Fruit fly (Drosophila melanogaster) whole organism, embryonic: ENCODE measurements around the gene CG10793.

ENCODE experiments used
- Bdp1 ChIP-seq: fragments of 200-800 bp; sonication (Bioruptor generic); optimal IDR thresholded peaks from 3 replicates; lab custom pipeline; 2016; ENCODE audit warnings: missing biosample characterization, missing genetic modification characterization
- CG1024 ChIP-seq: fragments of 200-800 bp; sonication (Bioruptor generic); IDR thresholded peaks from 2 replicates; pipeline ENCODE4 v1.3.6; 2022; ENCODE audit warnings: missing biosample characterization, missing genetic modification characterization
- CG10979 ChIP-seq: fragments of 200-800 bp; sonication (Bioruptor generic); optimal IDR thresholded peaks from 2 replicates; lab custom pipeline; 2018; ENCODE audit warnings: missing biosample characterization, mild to moderate bottlenecking, missing genetic modification characterization, moderate library complexity
- CG11560 ChIP-seq: fragments of 200-800 bp; sonication (Bioruptor generic); IDR thresholded peaks from 3 replicates; pipeline ENCODE4 v1.3.6; 2022; ENCODE audit warnings: missing biosample characterization, missing genetic modification characterization
- CG11723 ChIP-seq: fragments of 200-800 bp; sonication (Bioruptor generic); optimal IDR thresholded peaks from 2 replicates; lab custom pipeline; 2017; ENCODE audit warnings: missing biosample characterization, mild to moderate bottlenecking, missing genetic modification characterization
- CG12219 ChIP-seq: fragments of 200-800 bp; sonication (Bioruptor generic); optimal IDR thresholded peaks from 3 replicates; lab custom pipeline; 2018; ENCODE audit warnings: missing biosample characterization, mild to moderate bottlenecking, missing genetic modification characterization
- CG12391 ChIP-seq: fragments of 200-800 bp; sonication (Bioruptor generic); optimal IDR thresholded peaks from 3 replicates; lab custom pipeline; 2018; ENCODE audit warnings: missing biosample characterization, mild to moderate bottlenecking, missing genetic modification characterization, moderate library complexity
- CG13775 ChIP-seq: fragments of 200-800 bp; sonication (Bioruptor generic); optimal IDR thresholded peaks from 3 replicates; lab custom pipeline; 2017; ENCODE audit warnings: missing biosample characterization, mild to moderate bottlenecking, missing genetic modification characterization
- CG17829 ChIP-seq: fragments of 200-800 bp; optimal IDR thresholded peaks from 2 replicates; lab custom pipeline; 2019; ENCODE audit warnings: missing biosample characterization, mild to moderate bottlenecking, missing genetic modification characterization, moderate library complexity
- CG17912 ChIP-seq: fragments of 200-800 bp; sonication (Bioruptor generic); optimal IDR thresholded peaks from 2 replicates; lab custom pipeline; 2018; ENCODE audit warnings: missing biosample characterization, mild to moderate bottlenecking, missing genetic modification characterization
- CG2889 ChIP-seq: fragments of 200-800 bp; sonication (Bioruptor generic); IDR thresholded peaks from 3 replicates; pipeline ENCODE4 v1.3.6; 2022; ENCODE audit warnings: missing biosample characterization, missing genetic modification characterization
- CG31365 ChIP-seq: fragments of 200-800 bp; sonication (Bioruptor generic); optimal IDR thresholded peaks from 2 replicates; lab custom pipeline; 2018; ENCODE audit warnings: missing biosample characterization, mild to moderate bottlenecking, missing genetic modification characterization
- CG42726 ChIP-seq: fragments of 200-800 bp; sonication (Bioruptor generic); IDR thresholded peaks from 2 replicates; pipeline ENCODE4 v1.3.6; 2022; ENCODE audit warnings: missing biosample characterization, missing genetic modification characterization; ENCODE audit not compliant: partially characterized antibody
- CG4730 ChIP-seq: fragments of 200-800 bp; sonication (Bioruptor generic); IDR thresholded peaks from 2 replicates; pipeline ENCODE4 v1.3.6; 2022; ENCODE audit warnings: missing biosample characterization, missing genetic modification characterization
- CG6813 ChIP-seq: fragments of 200-800 bp; sonication (Bioruptor generic); optimal IDR thresholded peaks from 2 replicates; lab custom pipeline; 2017; ENCODE audit warnings: missing biosample characterization, missing genetic modification characterization, mild to moderate bottlenecking, moderate library complexity, missing genetic modification reagents
- CG8944 ChIP-seq: fragments of 200-800 bp; sonication (Bioruptor generic); optimal IDR thresholded peaks from 3 replicates; lab custom pipeline; 2016; ENCODE audit warnings: missing biosample characterization, missing genetic modification characterization
- CG9437 ChIP-seq: fragments of 200-800 bp; sonication (Bioruptor generic); optimal IDR thresholded peaks from 2 replicates; lab custom pipeline; 2018; ENCODE audit warnings: missing biosample characterization, mild to moderate bottlenecking, missing genetic modification characterization
- CoRest ChIP-seq: fragments of 200-800 bp; sonication (Bioruptor generic); optimal IDR thresholded peaks from 3 replicates; lab custom pipeline; 2018; ENCODE audit warnings: missing biosample characterization, mild to moderate bottlenecking, missing genetic modification characterization, moderate library complexity
- Doc2 ChIP-seq: fragments of 200-800 bp; sonication (Bioruptor generic); IDR thresholded peaks from 2 replicates; pipeline ENCODE4 v1.3.6; 2022; ENCODE audit warnings: missing biosample characterization, missing genetic modification characterization
- Doc3 ChIP-seq: fragments of 200-800 bp; sonication (Bioruptor generic); IDR thresholded peaks from 3 replicates; pipeline ENCODE4 v1.3.6; 2022; ENCODE audit warnings: missing biosample characterization, missing genetic modification characterization; ENCODE audit not compliant: partially characterized antibody
- Ets65A ChIP-seq: fragments of 200-800 bp; sonication (Bioruptor generic); peaks from one replicate; lab custom pipeline; 2016; ENCODE audit warnings: missing biosample characterization, missing genetic modification characterization
- Gug ChIP-seq: fragments of 200-800 bp; sonication (Bioruptor generic); IDR thresholded peaks from 4 replicates; pipeline ENCODE4 v1.3.6; 2022; ENCODE audit warnings: missing biosample characterization, missing genetic modification characterization
- HLH54F ChIP-seq: fragments of 200-800 bp; sonication (Bioruptor generic); optimal IDR thresholded peaks from 3 replicates; lab custom pipeline; 2016; ENCODE audit warnings: missing biosample characterization, missing genetic modification characterization
- MTF-1 ChIP-seq: fragments of 200-800 bp; sonication (Bioruptor generic); optimal IDR thresholded peaks from 2 replicates; lab custom pipeline; 2018; ENCODE audit warnings: missing biosample characterization, mild to moderate bottlenecking, missing genetic modification characterization, borderline replicate concordance
- NK7.1 ChIP-seq: fragments of 200-800 bp; sonication (Bioruptor generic); optimal IDR thresholded peaks from 3 replicates; lab custom pipeline; 2016; ENCODE audit warnings: missing biosample characterization, missing genetic modification characterization
- Neu2 ChIP-seq: fragments of 200-800 bp; sonication (Bioruptor generic); optimal IDR thresholded peaks from 3 replicates; lab custom pipeline; 2016; ENCODE audit warnings: missing biosample characterization, missing genetic modification characterization, borderline replicate concordance
- Nf-YA ChIP-seq: fragments of 200-800 bp; sonication (Bioruptor generic); IDR thresholded peaks from 2 replicates; pipeline ENCODE4 v1.3.6; 2022; ENCODE audit warnings: missing biosample characterization, missing genetic modification characterization
- Stat92E ChIP-seq, 3 experiments: fragments of >200 bp in 2 of 3; fragments of 200-800 bp in 1 of 3; sonication (Bioruptor generic) in 1 of 3; optimal IDR thresholded peaks; 2 replicates each; lab custom pipeline; 2017 to 2019; ENCODE audit warnings: missing biosample characterization in 3 of 3, missing genetic modification characterization in 3 of 3, mild to moderate bottlenecking in 1 of 3, moderate library complexity in 1 of 3
- ab ChIP-seq: fragments of 200-800 bp; sonication (Bioruptor generic); optimal IDR thresholded peaks from 2 replicates; lab custom pipeline; 2016; ENCODE audit warnings: missing biosample characterization, missing genetic modification characterization
- al ChIP-seq: fragments of 200-800 bp; sonication (Bioruptor generic); IDR thresholded peaks from 2 replicates; pipeline ENCODE4 v1.3.6; 2022; ENCODE audit warnings: missing biosample characterization, missing genetic modification characterization
- amos ChIP-seq: fragments of 200-800 bp; sonication (Bioruptor generic); IDR thresholded peaks from 2 replicates; pipeline ENCODE4 v1.3.6; 2022; ENCODE audit warnings: missing biosample characterization, missing genetic modification characterization; ENCODE audit not compliant: partially characterized antibody
- ato ChIP-seq: fragments of 200-800 bp; sonication (Bioruptor generic); IDR thresholded peaks from 2 replicates; pipeline ENCODE4 v1.3.6; 2022; ENCODE audit warnings: missing biosample characterization, missing genetic modification characterization; ENCODE audit not compliant: partially characterized antibody
- bab2 ChIP-seq: fragments of 200-800 bp; sonication (Bioruptor generic); optimal IDR thresholded peaks from 2 replicates; lab custom pipeline; 2016; ENCODE audit warnings: missing biosample characterization, missing genetic modification characterization
- croc ChIP-seq: fragments of 200-800 bp; sonication (Bioruptor generic); conservative IDR thresholded peaks from 3 replicates; pipeline ENCODE4 v1.3.6; 2022; ENCODE audit warnings: missing biosample characterization, missing genetic modification characterization
- dan ChIP-seq: fragments of 200-800 bp; sonication (Bioruptor generic); IDR thresholded peaks from 2 replicates; pipeline ENCODE4 v1.3.6; 2022; ENCODE audit warnings: missing biosample characterization, missing genetic modification characterization
- dimm ChIP-seq: fragments of 200-800 bp; sonication (Bioruptor generic); IDR thresholded peaks from 2 replicates; pipeline ENCODE4 v1.3.6; 2022; ENCODE audit warnings: missing biosample characterization, missing genetic modification characterization
- dysf ChIP-seq: fragments of 200-800 bp; sonication (Bioruptor generic); IDR thresholded peaks from 3 replicates; pipeline ENCODE4 v1.3.6; 2022; ENCODE audit warnings: missing biosample characterization, missing genetic modification characterization
- kah ChIP-seq: fragments of 200-800 bp; sonication (Bioruptor generic); optimal IDR thresholded peaks from 2 replicates; lab custom pipeline; 2018; ENCODE audit warnings: missing biosample characterization, mild to moderate bottlenecking, missing genetic modification characterization
- ken ChIP-seq: fragments of 200-800 bp; sonication (Bioruptor generic); IDR thresholded peaks from 3 replicates; pipeline ENCODE4 v1.3.6; 2022; ENCODE audit warnings: missing biosample characterization, missing genetic modification characterization
- mld ChIP-seq: fragments of 200-800 bp; sonication (Bioruptor generic); IDR thresholded peaks from 3 replicates; pipeline ENCODE4 v1.3.6; 2022; ENCODE audit warnings: missing biosample characterization, missing genetic modification characterization; ENCODE audit not compliant: partially characterized antibody
- org-1 ChIP-seq: fragments of 200-800 bp; sonication (Bioruptor generic); optimal IDR thresholded peaks from 2 replicates; lab custom pipeline; 2017; ENCODE audit warnings: missing biosample characterization, missing genetic modification characterization
- pfk ChIP-seq: fragments of 200-800 bp; sonication (Bioruptor generic); optimal IDR thresholded peaks from 2 replicates; lab custom pipeline; 2018; ENCODE audit warnings: missing biosample characterization, mild to moderate bottlenecking, missing genetic modification characterization, moderate library complexity
- run ChIP-seq: fragments of 200-800 bp; sonication (Bioruptor generic); optimal IDR thresholded peaks from 3 replicates; lab custom pipeline; 2018; ENCODE audit warnings: missing biosample characterization, mild to moderate bottlenecking, missing genetic modification characterization
- salm ChIP-seq: fragments of 200-800 bp; sonication (Bioruptor generic); optimal IDR thresholded peaks from 2 replicates; lab custom pipeline; 2018; ENCODE audit warnings: missing biosample characterization, mild to moderate bottlenecking, missing genetic modification characterization
- sc ChIP-seq, 3 experiments: fragments of >200 bp in 2 of 3; fragments of 200-800 bp in 1 of 3; sonication (Bioruptor generic) in 1 of 3; optimal IDR thresholded peaks; 2 replicates in 2 of 3; 3 replicates in 1 of 3; lab custom pipeline; 2017; ENCODE audit warnings: mild to moderate bottlenecking in 1 of 3, missing biosample characterization in 1 of 3, missing genetic modification characterization in 1 of 3, missing genetic modification reagents in 1 of 3
- sd ChIP-seq: fragments of 200-800 bp; sonication (Bioruptor generic); optimal IDR thresholded peaks from 3 replicates; lab custom pipeline; 2018; ENCODE audit warnings: missing biosample characterization, mild to moderate bottlenecking, missing genetic modification characterization, moderate library complexity
- so ChIP-seq: fragments of 200-800 bp; sonication (Bioruptor generic); IDR thresholded peaks from 3 replicates; pipeline ENCODE4 v1.3.6; 2022; ENCODE audit warnings: missing biosample characterization, missing genetic modification characterization
- tin ChIP-seq: fragments of 200-800 bp; sonication (Bioruptor generic); optimal IDR thresholded peaks from 3 replicates; lab custom pipeline; 2016; ENCODE audit warnings: missing biosample characterization, missing genetic modification characterization
- ttk ChIP-seq: fragments of 200-800 bp; sonication (Bioruptor generic); IDR thresholded peaks from 2 replicates; pipeline ENCODE4 v2.1.2; 2022; ENCODE audit warnings: missing biosample characterization, missing genetic modification characterization
- z ChIP-seq: fragments of 200-800 bp; sonication (Bioruptor generic); IDR thresholded peaks from 3 replicates; pipeline ENCODE4 v1.3.6; 2022; ENCODE audit warnings: missing biosample characterization, missing genetic modification characterization

The CG10793 gene

dm6 chrX:3357724-3358179 lies 41.5 kb upstream of the CG10793 start (continued):
- TF ChIP-seq CG11723 (GFP tag; lab: Kevin White, UChicago): peak; percentile 37
- TF ChIP-seq amos (GFP tag; lab: Robert Waterston, UW): no peak
- TF ChIP-seq croc: no peak
- no peak for TF ChIP-seq ab
- no peak for TF ChIP-seq Gug
- TF ChIP-seq CG4730: no peak
- TF ChIP-seq sd: peak; percentile 15
- TF ChIP-seq sc (optimal IDR thresholded peaks at IDR 0.05; lab: Kevin White, UChicago): no peak
- peak; percentile 55 for TF ChIP-seq sc (GFP tag; optimal IDR thresholded peaks at IDR 0.05; lab: Kevin White, UChicago)
- TF ChIP-seq mld: no peak
- TF ChIP-seq CG17912 (GFP tag; lab: Kevin White, UChicago): no peak
- no peak for TF ChIP-seq ato (GFP tag; lab: Robert Waterston, UW)
- TF ChIP-seq org-1: peak; percentile 8
- TF ChIP-seq CG1024 (GFP tag; lab: Robert Waterston, UW): 0 out of 2 replicates have a peak, but pooled peaks have one; percentile 31
- no peak for TF ChIP-seq Doc2 (GFP tag; lab: Robert Waterston, UW)
- TF ChIP-seq dimm: no peak
- TF ChIP-seq bab2 (GFP tag; lab: Kevin White, UChicago): peak; percentile 40
- no peak for TF ChIP-seq Neu2 (GFP tag; lab: Kevin White, UChicago)
- no peak for TF ChIP-seq CG2889 (GFP tag; lab: Robert Waterston, UW)
- peak; percentile 22 for TF ChIP-seq NK7.1 (GFP tag; lab: Kevin White, UChicago)
- TF ChIP-seq CoRest (tag; lab: Kevin White, UChicago): peak; percentile 57
- TF ChIP-seq Ets65A (GFP tag; lab: Kevin White, UChicago): no peak
- no peak for TF ChIP-seq al (GFP tag; lab: Robert Waterston, UW)
- TF ChIP-seq Nf-YA (GFP tag; lab: Robert Waterston, UW): no peak
- no peak for TF ChIP-seq CG9437 (GFP tag; lab: Kevin White, UChicago)
- TF ChIP-seq CG10979 (tag; lab: Kevin White, UChicago): peak; percentile 48
- peak; percentile 68 for TF ChIP-seq MTF-1 (GFP tag; lab: Kevin White, UChicago)
- peak; percentile 26 for TF ChIP-seq CG13775 (GFP tag; lab: Kevin White, UChicago)
- TF ChIP-seq CG8944 (GFP tag; lab: Kevin White, UChicago): no peak
- no peak for TF ChIP-seq z (GFP tag; lab: Robert Waterston, UW)
- no peak for TF ChIP-seq pfk
- no peak for TF ChIP-seq dan (GFP tag; lab: Robert Waterston, UW)
- TF ChIP-seq CG11560 (tag; lab: Robert Waterston, UW): no peak
- TF ChIP-seq CG12219 (GFP tag; lab: Kevin White, UChicago): no peak
- TF ChIP-seq CG42726 (GFP tag; lab: Robert Waterston, UW): no peak
- TF ChIP-seq dysf (GFP tag; lab: Robert Waterston, UW): no peak; the same call in 2 of the 3 replicates
- peak; percentile 24; the same call in 1 of the 3 replicates for TF ChIP-seq so (GFP tag; lab: Robert Waterston, UW)
- no peak for TF ChIP-seq CG31365 (tag; lab: Kevin White, UChicago)
- TF ChIP-seq ttk (GFP tag; lab: Robert Waterston, UW): 0 out of 2 replicates have a peak, but pooled peaks have one; percentile 10
- TF ChIP-seq kah (GFP tag; lab: Kevin White, UChicago): peak; percentile 22
- no peak for TF ChIP-seq Doc3
- TF ChIP-seq CG17829 (tag; lab: Kevin White, UChicago): peak; percentile 27
- no peak for TF ChIP-seq ken (GFP tag; lab: Robert Waterston, UW)
- peak; percentile 11 for TF ChIP-seq tin
- TF ChIP-seq Stat92E (GFP tag; optimal IDR thresholded peaks at IDR 0.05; lab: Kevin White, UChicago): no peak
- peak; percentile 14 for TF ChIP-seq run (tag; lab: Kevin White, UChicago)
- TF ChIP-seq CG12391 (tag; lab: Kevin White, UChicago): peak; percentile 46
- TF ChIP-seq Bdp1 (GFP tag; lab: Kevin White, UChicago): no peak
- no peak for TF ChIP-seq HLH54F (GFP tag; lab: Kevin White, UChicago)
- TF ChIP-seq salm (tag; lab: Kevin White, UChicago): peak; percentile 63
- TF ChIP-seq CG6813: peak; percentile 53
